Fruit fly (Drosophila melanogaster) whole organism, pupa: ENCODE data around the gene CG12438.

Experiments used
- CG10348 ChIP-seq: fragments of 200-800 bp; sonication (Bioruptor generic); IDR thresholded peaks from 2 replicates; pipeline ENCODE4 v1.3.6; 2022; ENCODE audit warnings: missing biosample characterization, missing genetic modification characterization
- CG12605 ChIP-seq: fragments of 200-800 bp; sonication (Bioruptor generic); IDR thresholded peaks from 2 replicates; pipeline ENCODE4 v1.3.6; 2022; ENCODE audit warnings: missing biosample characterization, missing genetic modification characterization
- CG13204 ChIP-seq: fragments of 200-800 bp; sonication (Bioruptor generic); optimal IDR thresholded peaks from 2 replicates; lab custom pipeline; 2018; ENCODE audit warnings: missing biosample characterization, mild to moderate bottlenecking, missing genetic modification characterization, moderate library complexity
- CG14655 ChIP-seq: fragments of 200-800 bp; sonication (Bioruptor generic); optimal IDR thresholded peaks from 3 replicates; lab custom pipeline; 2017; ENCODE audit warnings: mild to moderate bottlenecking, missing biosample characterization, missing genetic modification reagents, missing genetic modification characterization
- CG15710 ChIP-seq: fragments of 200-800 bp; sonication (Bioruptor generic); optimal IDR thresholded peaks from 2 replicates; lab custom pipeline; 2018; ENCODE audit warnings: missing biosample characterization, mild to moderate bottlenecking, missing genetic modification characterization, moderate library complexity
- CG17806 ChIP-seq: fragments of 200-800 bp; sonication (Bioruptor generic); optimal IDR thresholded peaks from 2 replicates; lab custom pipeline; 2018; ENCODE audit warnings: missing biosample characterization, mild to moderate bottlenecking, missing genetic modification characterization, moderate library complexity
- CG32121 ChIP-seq: fragments of 200-800 bp; sonication (Bioruptor generic); IDR thresholded peaks from 2 replicates; pipeline ENCODE4 v1.3.6; 2022; ENCODE audit warnings: missing biosample characterization, missing genetic modification characterization
- CG34367 ChIP-seq: fragments of 200-800 bp; sonication (Bioruptor generic); optimal IDR thresholded peaks from 2 replicates; lab custom pipeline; 2018; ENCODE audit warnings: missing biosample characterization, mild to moderate bottlenecking, missing genetic modification characterization
- CG4496 ChIP-seq: fragments of 200-800 bp; sonication (Bioruptor generic); IDR thresholded peaks from 3 replicates; pipeline ENCODE4 v1.3.6; 2022; ENCODE audit warnings: missing biosample characterization, missing genetic modification characterization
- CG8159 ChIP-seq: fragments of 200-800 bp; sonication (Bioruptor generic); optimal IDR thresholded peaks from 3 replicates; lab custom pipeline; 2018; ENCODE audit warnings: missing biosample characterization, mild to moderate bottlenecking, missing genetic modification characterization, moderate library complexity
- CG8301 ChIP-seq: fragments of 200-800 bp; sonication (Bioruptor generic); optimal IDR thresholded peaks from 2 replicates; lab custom pipeline; 2018; ENCODE audit warnings: missing biosample characterization, mild to moderate bottlenecking, missing genetic modification characterization
- CG9948 ChIP-seq: fragments of 200-800 bp; sonication (Bioruptor generic); optimal IDR thresholded peaks from 2 replicates; lab custom pipeline; 2018; ENCODE audit warnings: missing biosample characterization, mild to moderate bottlenecking, missing genetic modification characterization, moderate library complexity
- D1 ChIP-seq: fragments of 200-800 bp; sonication (Bioruptor generic); optimal IDR thresholded peaks from 2 replicates; lab custom pipeline; 2018; ENCODE audit warnings: missing biosample characterization, mild to moderate bottlenecking, missing genetic modification characterization, moderate library complexity
- EcR ChIP-seq: fragments of 200-800 bp; sonication (Bioruptor generic); optimal IDR thresholded peaks from 3 replicates; lab custom pipeline; 2019; ENCODE audit warnings: missing biosample characterization, missing genetic modification characterization, mild to moderate bottlenecking, moderate library complexity, missing genetic modification reagents
- Ets98B ChIP-seq: fragments of 200-800 bp; sonication (Bioruptor generic); IDR thresholded peaks from 2 replicates; pipeline ENCODE4 v1.3.6; 2022; ENCODE audit warnings: missing biosample characterization, missing genetic modification characterization
- Pif1A ChIP-seq: fragments of 200-800 bp; sonication (Bioruptor generic); optimal IDR thresholded peaks from 3 replicates; lab custom pipeline; 2016; ENCODE audit warnings: missing biosample characterization, missing genetic modification characterization
- Pif1B ChIP-seq: fragments of 200-800 bp; sonication (Bioruptor generic); optimal IDR thresholded peaks from 3 replicates; lab custom pipeline; 2016; ENCODE audit warnings: missing biosample characterization, missing genetic modification characterization
- Snoo ChIP-seq: fragments of 200-800 bp; sonication (Bioruptor generic); optimal IDR thresholded peaks from 3 replicates; lab custom pipeline; 2017; ENCODE audit warnings: missing biosample characterization, mild to moderate bottlenecking, missing genetic modification characterization, inconsistent platforms
- fd96Ca ChIP-seq: fragments of 200-800 bp; sonication (Bioruptor generic); IDR thresholded peaks from 3 replicates; pipeline ENCODE4 v1.3.6; 2022; ENCODE audit warnings: missing biosample characterization, missing genetic modification characterization
- gl ChIP-seq: fragments of 200-800 bp; sonication (Bioruptor generic); optimal IDR thresholded peaks from 2 replicates; lab custom pipeline; 2018; ENCODE audit warnings: missing biosample characterization, mild to moderate bottlenecking, missing genetic modification characterization
- rn ChIP-seq: fragments of 200-800 bp; sonication (Bioruptor generic); IDR thresholded peaks from 2 replicates; pipeline ENCODE4 v1.3.6; 2022; ENCODE audit warnings: missing biosample characterization, missing genetic modification characterization

CG12438 gene

DNA sequence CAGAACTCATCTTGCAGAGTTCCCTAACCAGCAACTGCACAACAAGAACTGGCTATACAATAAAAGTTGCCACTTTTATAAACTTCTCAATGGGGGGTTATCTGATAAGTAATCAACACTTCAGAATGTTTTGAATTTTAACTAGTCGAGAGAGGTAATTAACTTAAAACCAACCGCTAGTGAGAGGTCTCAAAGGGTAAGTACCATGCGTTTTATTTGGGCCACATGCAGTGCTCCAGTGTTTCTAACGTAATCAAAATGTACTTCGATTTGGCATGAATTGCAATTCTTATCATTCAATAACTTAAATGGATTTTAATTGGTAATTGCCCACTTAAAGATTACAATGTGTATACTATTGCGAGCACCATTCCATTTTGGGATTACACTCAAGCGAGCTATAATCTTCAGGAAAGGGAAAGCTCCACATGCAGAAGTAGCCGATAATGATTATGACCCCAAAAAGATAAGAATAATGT, 16.6 kb downstream of the CG12438 start, which contains the start of gene LManIII:
Gene LManIII, minus strand, starts transcription at position 51 of the 479 bp plus-strand sequence.
- TF ChIP-seq gl (tag; lab: Kevin White, UChicago), result no peak
- TF ChIP-seq rn, result no peak
- TF ChIP-seq CG34367 (tag; lab: Kevin White, UChicago), result no peak
- no peak for TF ChIP-seq CG32121
- TF ChIP-seq CG15710 (tag; lab: Kevin White, UChicago), result no peak
- no peak for TF ChIP-seq CG14655 (GFP tag; lab: Kevin White, UChicago)
- TF ChIP-seq Pif1B (GFP tag; lab: Kevin White, UChicago), result no peak
- TF ChIP-seq Snoo, result no peak
- TF ChIP-seq Pif1A (GFP tag; lab: Kevin White, UChicago), result no peak
- TF ChIP-seq CG9948, result no peak
- TF ChIP-seq fd96Ca (GFP tag; lab: Robert Waterston, UW), result no peak
- no peak for TF ChIP-seq CG13204
- TF ChIP-seq CG12605, result no peak
- TF ChIP-seq CG8159 (tag; lab: Kevin White, UChicago), result no peak
- TF ChIP-seq, all 21 proteins: peak for 0

DNA sequence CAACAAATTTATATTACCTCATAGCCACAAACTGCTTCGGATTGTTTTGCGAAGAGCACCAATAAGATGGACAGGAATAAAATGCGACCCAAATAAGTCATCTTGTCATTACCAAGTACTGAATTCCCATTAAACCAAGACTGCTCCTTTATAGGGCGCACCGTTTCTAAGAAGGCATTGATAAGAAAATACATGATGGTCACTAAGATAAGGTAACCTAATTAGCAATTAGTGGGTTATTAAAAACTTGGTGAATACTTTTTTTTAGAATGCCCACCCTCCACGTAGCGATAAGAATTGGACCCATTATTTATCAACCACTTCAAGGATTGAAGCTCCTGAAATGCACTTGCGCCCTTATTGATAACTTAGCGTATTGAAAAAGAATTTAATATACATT, 20.2 kb downstream of the CG12438 start, which contains the start of gene LManIV:
Gene LManIV, minus strand, starts transcription at position 101 of the 400 bp plus-strand sequence.
- no peak for TF ChIP-seq Ets98B (GFP tag; lab: Robert Waterston, UW)
- no peak for TF ChIP-seq CG12605
- no peak for TF ChIP-seq CG8301 (tag; lab: Kevin White, UChicago)
- TF ChIP-seq CG17806, result no peak
- TF ChIP-seq fd96Ca (GFP tag; lab: Robert Waterston, UW), result no peak
- no peak for TF ChIP-seq CG32121
- TF ChIP-seq CG10348 (GFP tag; lab: Robert Waterston, UW), result no peak
- no peak for TF ChIP-seq Pif1A (GFP tag; lab: Kevin White, UChicago)
- TF ChIP-seq CG9948, result no peak
- TF ChIP-seq CG4496 (GFP tag; lab: Robert Waterston, UW), result no peak
- TF ChIP-seq D1, result no peak
- TF ChIP-seq CG14655 (GFP tag; lab: Kevin White, UChicago), result no peak
- no peak for TF ChIP-seq gl (tag; lab: Kevin White, UChicago)
- TF ChIP-seq CG34367 (tag; lab: Kevin White, UChicago), result no peak
- no peak for TF ChIP-seq EcR (GFP tag; lab: Kevin White, UChicago)
- TF ChIP-seq Pif1B (GFP tag; lab: Kevin White, UChicago), result no peak

DNA sequence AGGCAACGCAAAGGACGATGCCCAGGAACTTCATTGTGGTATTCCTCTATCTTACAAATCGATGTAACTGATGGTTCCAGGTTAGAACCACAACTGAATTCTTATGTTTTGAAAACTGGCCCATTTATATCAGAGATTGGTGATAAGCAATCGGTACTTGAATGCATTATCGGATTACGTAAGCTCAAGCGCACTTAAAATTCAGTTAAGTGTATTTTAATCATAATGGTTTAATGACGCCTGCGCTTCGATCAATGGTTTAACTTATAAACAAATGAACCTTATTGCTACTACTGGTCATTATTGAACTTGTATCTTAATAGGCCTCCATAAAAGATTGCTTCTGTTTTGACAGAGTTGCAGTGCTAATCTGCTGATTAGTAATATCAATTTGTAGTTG, 24.1 kb downstream of the CG12438 start, which contains the start of gene LManV:
Gene LManV, minus strand, starts transcription at position 101 of the 400 bp plus-strand sequence.
- no peak for TF ChIP-seq CG8159 (tag; lab: Kevin White, UChicago)
- TF ChIP-seq Snoo, result no peak
- no peak for TF ChIP-seq CG8301 (tag; lab: Kevin White, UChicago)
- no peak for TF ChIP-seq CG14655 (GFP tag; lab: Kevin White, UChicago)
- TF ChIP-seq CG12605, result no peak
- no peak for TF ChIP-seq CG4496 (GFP tag; lab: Robert Waterston, UW)
- no peak for TF ChIP-seq fd96Ca (GFP tag; lab: Robert Waterston, UW)

DNA sequence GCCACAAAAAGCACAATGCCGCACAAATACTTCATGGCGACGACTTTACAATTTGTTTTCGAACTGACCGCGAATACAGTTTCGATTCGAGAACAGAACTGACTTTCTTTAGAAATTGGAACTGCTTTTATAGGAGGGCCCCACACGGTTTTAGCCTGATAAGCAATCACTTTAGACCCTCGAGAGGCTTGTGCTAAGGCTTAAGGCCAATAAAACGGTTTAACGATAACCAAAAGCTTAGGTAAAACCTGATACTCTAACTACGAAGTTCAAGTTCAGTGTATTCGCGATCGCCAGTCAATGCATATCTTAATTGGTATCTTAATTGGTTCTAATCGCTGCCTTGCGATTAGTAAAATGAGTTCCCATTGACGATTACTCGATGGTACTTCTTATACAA, 29.1 kb downstream of the CG12438 start, which contains the start of gene LManVI:
Gene LManVI, minus strand, starts transcription at position 101 of the 400 bp plus-strand sequence.
- TF ChIP-seq CG8301 (tag; lab: Kevin White, UChicago), result no peak
- TF ChIP-seq fd96Ca (GFP tag; lab: Robert Waterston, UW), result no peak
- TF ChIP-seq CG10348 (GFP tag; lab: Robert Waterston, UW), result no peak
- no peak for TF ChIP-seq Snoo
- TF ChIP-seq CG4496 (GFP tag; lab: Robert Waterston, UW), result no peak
- TF ChIP-seq CG17806, result no peak
- no peak for TF ChIP-seq gl (tag; lab: Kevin White, UChicago)
- no peak for TF ChIP-seq CG13204
- no peak for TF ChIP-seq rn

DNA sequence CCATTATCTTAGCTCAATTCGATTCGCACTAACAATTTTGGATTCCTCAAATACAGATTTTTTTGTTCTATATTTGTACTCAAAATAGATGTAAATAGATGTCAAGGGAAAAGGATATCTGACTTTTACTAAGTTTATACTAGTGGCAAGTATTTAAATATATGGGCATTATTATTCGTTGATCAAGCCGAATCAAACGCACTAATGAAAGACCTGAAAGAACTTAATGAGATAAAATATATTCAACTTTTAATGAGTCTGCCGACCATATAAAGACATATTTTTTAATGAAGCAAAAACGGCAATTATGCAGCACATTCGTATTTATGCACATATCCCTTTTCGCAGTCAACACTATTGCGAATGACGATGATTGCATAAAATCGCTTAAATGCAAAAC, 30.3 kb downstream of the CG12438 start, which contains the start of gene CG42710:
Gene CG42710, minus strand, starts transcription at position 101 of the 400 bp plus-strand sequence.
- no peak for TF ChIP-seq Pif1B (GFP tag; lab: Kevin White, UChicago)
- no peak for TF ChIP-seq CG4496 (GFP tag; lab: Robert Waterston, UW)
- no peak for TF ChIP-seq CG10348 (GFP tag; lab: Robert Waterston, UW)
- TF ChIP-seq CG8301 (tag; lab: Kevin White, UChicago), result no peak
- TF ChIP-seq EcR (GFP tag; lab: Kevin White, UChicago), result no peak
- no peak for TF ChIP-seq CG13204
- no peak for TF ChIP-seq Pif1A (GFP tag; lab: Kevin White, UChicago)
- TF ChIP-seq CG12605, result no peak
- TF ChIP-seq CG15710 (tag; lab: Kevin White, UChicago), result no peak
- TF ChIP-seq CG9948, result no peak
- no peak for TF ChIP-seq CG34367 (tag; lab: Kevin White, UChicago)
- TF ChIP-seq CG14655 (GFP tag; lab: Kevin White, UChicago), result no peak
- TF ChIP-seq D1, result no peak

DNA sequence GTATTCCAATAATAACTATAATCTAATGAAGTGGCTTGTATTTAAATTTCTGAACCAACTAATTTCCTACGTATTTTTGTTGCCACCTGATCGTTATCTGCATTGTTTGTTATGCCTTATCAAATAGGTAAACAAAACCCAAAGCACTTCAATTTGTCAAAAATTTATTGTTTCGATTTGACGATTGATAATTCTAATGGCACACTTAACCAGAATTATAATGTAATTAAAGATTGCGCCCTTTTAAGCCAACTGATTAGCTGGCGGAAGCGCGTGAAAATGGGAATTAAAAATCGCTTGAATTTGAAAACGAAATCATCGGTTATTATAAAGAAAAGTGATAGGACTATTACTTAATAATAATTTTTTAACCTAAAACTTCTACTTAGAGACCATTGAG, 32.6 kb downstream of the CG12438 start:
- TF ChIP-seq gl (tag; lab: Kevin White, UChicago) (no peak), CG15710 (tag; lab: Kevin White, UChicago) (no peak), CG8301 (tag; lab: Kevin White, UChicago) (no peak), CG34367 (tag; lab: Kevin White, UChicago) (no peak), CG32121 (no peak), Pif1A (GFP tag; lab: Kevin White, UChicago) (no peak), EcR (GFP tag; lab: Kevin White, UChicago) (no peak), CG4496 (GFP tag; lab: Robert Waterston, UW) (no peak)
